Worm (Caenorhabditis elegans) whole organism, young adult: ENCODE measurements around the gene C27D6.1.

Experiments used
- B0019.2 ChIP-seq: fragments of 200-800 bp; sonication (Bioruptor generic); conservative IDR thresholded peaks from 2 replicates; pipeline ENCODE4 v1.3.6; 2022; ENCODE audit warnings: missing genetic modification reagents, missing genetic modification characterization, missing compliant biosample characterization
- F23B12.7 ChIP-seq: sonication (generic microtip); optimal IDR thresholded peaks from 2 replicates; lab custom pipeline; 2017; ENCODE audit warnings: missing genetic modification characterization, mild to moderate bottlenecking, missing compliant biosample characterization, antibody characterized with exemption, moderate library complexity; ENCODE audit not compliant: insufficient read depth
- F52B5.7 ChIP-seq: sonication (generic microtip); optimal IDR thresholded peaks from 2 replicates; lab custom pipeline; 2016; ENCODE audit warnings: mild to moderate bottlenecking, missing genetic modification characterization, missing compliant biosample characterization
- F57C9.4 ChIP-seq: sonication (generic microtip); optimal IDR thresholded peaks from 2 replicates; lab custom pipeline; 2017; ENCODE audit warnings: mild to moderate bottlenecking, missing genetic modification characterization, missing compliant biosample characterization
- T26A5.8 ChIP-seq: sonication (generic microtip); optimal IDR thresholded peaks from 2 replicates; lab custom pipeline; 2016; ENCODE audit warnings: missing genetic modification characterization, missing compliant biosample characterization
- Y53G8AR.9 ChIP-seq: fragments of 200-800 bp; sonication (Bioruptor generic); conservative IDR thresholded peaks from 2 replicates; pipeline ENCODE4 v1.3.6; 2022; ENCODE audit warnings: missing genetic modification reagents, missing genetic modification characterization, missing compliant biosample characterization
- Y79H2A.3 ChIP-seq: fragments of 200-800 bp; sonication (Bioruptor generic); conservative IDR thresholded peaks from 2 replicates; pipeline ENCODE4 v1.3.6; 2022; ENCODE audit warnings: missing genetic modification reagents, missing genetic modification characterization, missing compliant biosample characterization
- Y95B8A.8 ChIP-seq: fragments of 200-800 bp; sonication (Bioruptor generic); IDR thresholded peaks from 2 replicates; pipeline ENCODE4 v1.3.6; 2022; ENCODE audit warnings: missing genetic modification reagents, missing genetic modification characterization, missing compliant biosample characterization
- attf-5 ChIP-seq: fragments of 200-800 bp; sonication (Bioruptor generic); optimal IDR thresholded peaks from 2 replicates; lab custom pipeline; 2018; ENCODE audit warnings: mild to moderate bottlenecking, missing genetic modification characterization, missing compliant biosample characterization
- bed-2 ChIP-seq: fragments of 200-800 bp; sonication (Bioruptor generic); IDR thresholded peaks from 2 replicates; pipeline ENCODE4 v1.3.6; 2022; ENCODE audit warnings: missing genetic modification reagents, missing genetic modification characterization, missing compliant biosample characterization
- ceh-27 ChIP-seq: fragments of 200-800 bp; sonication (Bioruptor generic); optimal IDR thresholded peaks from 2 replicates; lab custom pipeline; 2018; ENCODE audit warnings: mild to moderate bottlenecking, missing genetic modification characterization, moderate library complexity, missing compliant biosample characterization
- chd-7 ChIP-seq: sonication (generic microtip); optimal IDR thresholded peaks from 2 replicates; lab custom pipeline; 2016; ENCODE audit warnings: mild to moderate bottlenecking, missing genetic modification characterization, moderate library complexity, missing compliant biosample characterization
- egl-18 ChIP-seq: fragments of 200-800 bp; sonication (Bioruptor generic); IDR thresholded peaks from 2 replicates; pipeline ENCODE4 v1.3.6; 2022; ENCODE audit warnings: missing genetic modification reagents, missing genetic modification characterization, missing compliant biosample characterization
- fkh-3 ChIP-seq: sonication (generic microtip); optimal IDR thresholded peaks from 2 replicates; lab custom pipeline; 2016; ENCODE audit warnings: mild to moderate bottlenecking, missing genetic modification characterization, missing compliant biosample characterization
- him-1 ChIP-seq: sonication (generic microtip); optimal IDR thresholded peaks from 2 replicates; lab custom pipeline; 2016; ENCODE audit warnings: missing genotype, missing genetic modification reagents, missing genetic modification characterization, missing compliant biosample characterization
- hlh-12 ChIP-seq: sonication (generic microtip); optimal IDR thresholded peaks from 2 replicates; lab custom pipeline; 2016; ENCODE audit warnings: missing genetic modification characterization, missing compliant biosample characterization
- hmg-1.2 ChIP-seq: fragments of 200-800 bp; sonication (Bioruptor generic); IDR thresholded peaks from 2 replicates; pipeline ENCODE4 v1.3.6; 2022; ENCODE audit warnings: missing genetic modification reagents, missing genetic modification characterization, missing compliant biosample characterization
- hmg-20 ChIP-seq: fragments of 200-800 bp; sonication (Bioruptor generic); IDR thresholded peaks from 2 replicates; pipeline ENCODE4 v1.3.6; 2022; ENCODE audit warnings: missing genetic modification reagents, missing genetic modification characterization, missing compliant biosample characterization
- let-526 ChIP-seq: fragments of 200-800 bp; sonication (Bioruptor generic); IDR thresholded peaks from 2 replicates; pipeline ENCODE4 v1.3.6; 2022; ENCODE audit warnings: missing genetic modification reagents, missing genetic modification characterization, missing compliant biosample characterization
- let-607 ChIP-seq, 2 experiments: fragments of 200-800 bp in 1 of 2; sonication (Bioruptor generic) in 1 of 2; sonication (generic microtip) in 1 of 2; optimal IDR thresholded peaks; 2 replicates each; lab custom pipeline; 2016 to 2018; ENCODE audit warnings: mild to moderate bottlenecking in 2 of 2, missing compliant biosample characterization in 2 of 2, missing genetic modification characterization in 2 of 2, moderate library complexity in 2 of 2, missing genotype in 1 of 2
- lin-26 ChIP-seq: fragments of 200-800 bp; sonication (Bioruptor generic); IDR thresholded peaks from 2 replicates; pipeline ENCODE4 v1.3.6; 2022; ENCODE audit warnings: missing genetic modification reagents, missing genetic modification characterization, missing compliant biosample characterization
- lin-35 ChIP-seq, 3 experiments: fragments of 150-350 bp in 2 of 3; sonication (generic microtip) in 1 of 3; optimal IDR thresholded peaks; 2 replicates each; lab custom pipeline; 2014 to 2018; ENCODE audit warnings: missing biosample characterization in 3 of 3, missing genetic modification characterization in 3 of 3, missing genetic modification reagents in 3 of 3
- lsl-1 ChIP-seq: fragments of 200-800 bp; sonication (Bioruptor generic); optimal IDR thresholded peaks from 2 replicates; lab custom pipeline; 2018; ENCODE audit warnings: mild to moderate bottlenecking, missing genetic modification characterization, moderate library complexity, missing compliant biosample characterization
- mes-4 ChIP-seq: sonication (generic microtip); optimal IDR thresholded peaks from 2 replicates; lab custom pipeline; 2016; ENCODE audit warnings: missing genotype, missing genetic modification characterization, missing compliant biosample characterization
- nfyb-1 ChIP-seq: fragments of 200-800 bp; sonication (Bioruptor generic); IDR thresholded peaks from 2 replicates; pipeline ENCODE4 v1.3.6; 2022; ENCODE audit warnings: missing genetic modification reagents, missing genetic modification characterization, missing compliant biosample characterization
- pha-4 ChIP-seq: fragments of 150-350 bp; sonication (generic microtip); optimal IDR thresholded peaks from 2 replicates; lab custom pipeline; 2014; ENCODE audit warnings: missing biosample characterization, missing genetic modification reagents, missing genetic modification characterization
- rec-8 ChIP-seq, 2 experiments: sonication (generic microtip); optimal IDR thresholded peaks; 2 replicates each; lab custom pipeline; 2016; ENCODE audit warnings: mild to moderate bottlenecking in 2 of 2, missing genetic modification characterization in 2 of 2, missing genetic modification reagents in 2 of 2, missing genotype in 2 of 2, missing biosample characterization in 1 of 2, missing compliant biosample characterization in 1 of 2, moderate library complexity in 1 of 2
- rpc-1 ChIP-seq, 2 experiments: fragments of 150-350 bp in 1 of 2; sonication (generic microtip) in 1 of 2; optimal IDR thresholded peaks; 2 replicates each; lab custom pipeline; 2014 to 2018; ENCODE audit warnings: missing biosample characterization in 1 of 2, missing genetic modification characterization in 1 of 2, missing genetic modification reagents in 1 of 2, missing genotype in 1 of 2
- snpc-1.1 ChIP-seq: sonication (generic microtip); optimal IDR thresholded peaks from 2 replicates; lab custom pipeline; 2017; ENCODE audit warnings: missing genetic modification characterization, mild to moderate bottlenecking, missing compliant biosample characterization, antibody characterized with exemption, moderate library complexity, missing genotype, missing genetic modification reagents; ENCODE audit not compliant: insufficient read depth
- snpc-4 ChIP-seq, 5 experiments: fragments of 150-350 bp in 1 of 5; sonication (generic microtip) in 4 of 5; optimal IDR thresholded peaks; 2 replicates each; lab custom pipeline; 2014 to 2018; ENCODE audit warnings: missing genetic modification characterization in 5 of 5, missing biosample characterization in 3 of 5, antibody characterized with exemption in 2 of 5, mild to moderate bottlenecking in 2 of 5, missing compliant biosample characterization in 2 of 5, missing genotype in 2 of 5, moderate library complexity in 2 of 5, missing genetic modification reagents in 1 of 5
- tbx-9 ChIP-seq: sonication (generic microtip); optimal IDR thresholded peaks from 2 replicates; lab custom pipeline; 2016; ENCODE audit warnings: borderline replicate concordance, missing genetic modification characterization, inconsistent platforms, missing compliant biosample characterization
- unc-130 ChIP-seq: sonication (generic microtip); optimal IDR thresholded peaks from 2 replicates; lab custom pipeline; 2016; ENCODE audit warnings: missing genetic modification reagents, missing genetic modification characterization, missing compliant biosample characterization
- ztf-3 ChIP-seq: fragments of 200-800 bp; sonication (Bioruptor generic); optimal IDR thresholded peaks from 2 replicates; lab custom pipeline; 2018; ENCODE audit warnings: mild to moderate bottlenecking, missing genetic modification characterization, missing compliant biosample characterization
- ztf-6 ChIP-seq: fragments of 200-800 bp; sonication (Bioruptor generic); IDR thresholded peaks from 2 replicates; pipeline ENCODE4 v1.3.6; 2022; ENCODE audit warnings: missing genetic modification reagents, missing genetic modification characterization, missing compliant biosample characterization

C27D6.1 gene

ce11 chrII:5222830-5223229 is 50.3 kb downstream of the C27D6.1 start:
- no peak for TF ChIP-seq ztf-3 (GFP tag; lab: Kevin White, UChicago)
- no peak for TF ChIP-seq B0019.2 (GFP tag; lab: Robert Waterston, UW)
- TF ChIP-seq chd-7 (tag; lab: Kevin White, UChicago) = no peak
- TF ChIP-seq bed-2 (GFP tag; lab: Robert Waterston, UW) = no peak
- no peak for TF ChIP-seq F23B12.7 (tag; lab: Kevin White, UChicago)
- no peak for TF ChIP-seq fkh-3
- no peak for TF ChIP-seq hmg-20 (GFP tag; lab: Robert Waterston, UW)
- no peak for TF ChIP-seq egl-18 (GFP tag; lab: Robert Waterston, UW)
- TF ChIP-seq Y79H2A.3 (GFP tag; lab: Robert Waterston, UW) = no peak
- no peak for TF ChIP-seq lin-26
- no peak for TF ChIP-seq him-1 (tag; lab: Kevin White, UChicago)
- TF ChIP-seq pha-4 (tag; lab: Kevin White, UChicago) = no peak
- TF ChIP-seq, all 124 proteins: peak for 0

ce11 chrII:5225284-5225683 is 52.7 kb downstream of the C27D6.1 start, which contains the start of gene dsh-1:
Gene dsh-1 (minus strand): TSS chrII:5225384.
- TF ChIP-seq ceh-27 (GFP tag; lab: Kevin White, UChicago) (no peak), tbx-9 (tag; lab: Kevin White, UChicago) (no peak), lin-35 (GFP tag; optimal IDR thresholded peaks at IDR 0.05; lab: Kevin White, UChicago) (no peak), T26A5.8 (tag; lab: Kevin White, UChicago) (no peak), attf-5 (no peak), rpc-1 (optimal IDR thresholded peaks at IDR 0.05; lab: Kevin White, UChicago) (no peak), rpc-1 (tag; optimal IDR thresholded peaks at IDR 0.05; lab: Kevin White, UChicago) (no peak), lsl-1 (GFP tag; lab: Kevin White, UChicago) (no peak), ztf-6 (GFP tag; lab: Robert Waterston, UW) (no peak), let-526 (GFP tag; lab: Robert Waterston, UW) (no peak), Y53G8AR.9 (GFP tag; lab: Robert Waterston, UW) (no peak), rec-8 (tag; optimal IDR thresholded peaks at IDR 0.05; lab: Kevin White, UChicago) (no peak), hlh-12 (tag; lab: Kevin White, UChicago) (no peak), unc-130 (GFP tag; lab: Kevin White, UChicago) (no peak), snpc-4 (GFP tag; optimal IDR thresholded peaks at IDR 0.05; lab: Kevin White, UChicago) (no peak), snpc-4 (tag; optimal IDR thresholded peaks at IDR 0.05; lab: Kevin White, UChicago) (no peak), snpc-1.1 (tag; lab: Kevin White, UChicago) (no peak), let-607 (tag; optimal IDR thresholded peaks at IDR 0.05; lab: Kevin White, UChicago) (no peak), F52B5.7 (tag; lab: Kevin White, UChicago) (no peak), mes-4 (tag; lab: Kevin White, UChicago) (no peak), F57C9.4 (tag; lab: Kevin White, UChicago) (no peak)

ce11 chrII:5226309-5226708 is 53.8 kb downstream of the C27D6.1 start:
- TF ChIP-seq nfyb-1 (GFP tag; lab: Robert Waterston, UW) (0 out of 2 replicates have a peak, but pooled peaks have one; percentile 43), hmg-1.2 (GFP tag; lab: Robert Waterston, UW) (peak; percentile 36; the same call in 1 of the 2 replicates), Y95B8A.8 (no peak)
